Worm (Caenorhabditis elegans) whole organism, L4 larva: ENCODE measurements around the gene npr-7.
A peak's percentile ranks its signal among the peaks of the same experiment; 100 is the strongest.

Experiments used
- D1046.2 ChIP-seq: fragments of 200-800 bp; sonication (Bioruptor generic); IDR thresholded peaks from 2 replicates; pipeline ENCODE4 v1.3.6; 2022; ENCODE audit warnings: missing genetic modification characterization, missing compliant biosample characterization
- F10B5.3 ChIP-seq: sonication (generic microtip); optimal IDR thresholded peaks from 2 replicates; lab custom pipeline; 2016; ENCODE audit warnings: mild to moderate bottlenecking, missing genetic modification characterization, missing compliant biosample characterization
- F49E8.2 ChIP-seq: sonication (generic microtip); optimal IDR thresholded peaks from 2 replicates; lab custom pipeline; 2016; ENCODE audit warnings: missing compliant biosample characterization, mild to moderate bottlenecking, missing genetic modification characterization, borderline replicate concordance
- R02D3.7 ChIP-seq: fragments of 150-350 bp; sonication (generic microtip); optimal IDR thresholded peaks from 3 replicates; lab custom pipeline; 2014; ENCODE audit warnings: missing biosample characterization, missing genetic modification characterization
- ZK546.5 ChIP-seq, 2 experiments: sonication (generic microtip); optimal IDR thresholded peaks; 2 replicates each; lab custom pipeline; 2017; ENCODE audit warnings: missing biosample characterization in 2 of 2, missing genetic modification characterization in 2 of 2
- arid-1 ChIP-seq: fragments of 200-800 bp; sonication (Bioruptor generic); conservative IDR thresholded peaks from 2 replicates; pipeline ENCODE4 v1.3.6; 2022; ENCODE audit warnings: missing genetic modification reagents, missing genetic modification characterization, missing compliant biosample characterization
- attf-4 ChIP-seq: sonication (generic microtip); optimal IDR thresholded peaks from 3 replicates; lab custom pipeline; 2017; ENCODE audit warnings: missing biosample characterization, missing genetic modification characterization
- ceh-20 ChIP-seq: fragments of 200-800 bp; sonication (Bioruptor generic); IDR thresholded peaks from 2 replicates; pipeline ENCODE4 v1.3.6; 2022; ENCODE audit warnings: missing genetic modification reagents, missing genetic modification characterization, missing compliant biosample characterization
- ceh-32 ChIP-seq: sonication (generic microtip); optimal IDR thresholded peaks from 2 replicates; lab custom pipeline; 2016; ENCODE audit warnings: mild to moderate bottlenecking, missing genetic modification characterization, missing compliant biosample characterization; ENCODE audit not compliant: poor library complexity
- ces-1 ChIP-seq: fragments of 150-350 bp; sonication (generic microtip); optimal IDR thresholded peaks from 4 replicates; lab custom pipeline; 2014; ENCODE audit warnings: missing biosample characterization, missing genetic modification reagents, missing genetic modification characterization
- cey-2 ChIP-seq: sonication (generic microtip); optimal IDR thresholded peaks from 3 replicates; lab custom pipeline; 2017; ENCODE audit warnings: missing genetic modification characterization, mild to moderate bottlenecking, missing compliant biosample characterization, antibody characterized with exemption, borderline replicate concordance; ENCODE audit not compliant: insufficient read depth
- ctbp-1 ChIP-seq: fragments of 200-800 bp; sonication (Bioruptor generic); IDR thresholded peaks from 2 replicates; pipeline ENCODE4 v1.3.6; 2022; ENCODE audit warnings: missing genetic modification reagents, missing genetic modification characterization, missing compliant biosample characterization
- daf-12 ChIP-seq: fragments of 150-350 bp; optimal IDR thresholded peaks from 2 replicates; lab custom pipeline; 2014; ENCODE audit warnings: missing biosample characterization, missing genetic modification reagents, missing genetic modification characterization
- daf-16 ChIP-seq, 3 experiments: sonication (generic microtip); optimal IDR thresholded peaks; 2 replicates each; lab custom pipeline; 2016 to 2017; ENCODE audit warnings: missing genetic modification characterization in 3 of 3, missing genetic modification reagents in 3 of 3, mild to moderate bottlenecking in 2 of 3, missing compliant biosample characterization in 2 of 3, missing biosample characterization in 1 of 3, moderate library complexity in 1 of 3
- daf-19 ChIP-seq: fragments of 200-800 bp; sonication (Bioruptor generic); conservative IDR thresholded peaks from 2 replicates; pipeline ENCODE4 v1.3.6; 2022; ENCODE audit warnings: missing genetic modification characterization, missing compliant biosample characterization
- dmd-6 ChIP-seq: fragments of 200-800 bp; sonication (Bioruptor generic); IDR thresholded peaks from 2 replicates; pipeline ENCODE4 v1.3.6; 2022; ENCODE audit warnings: missing genetic modification reagents, missing genetic modification characterization, missing compliant biosample characterization
- dpl-1 ChIP-seq: fragments of 150-350 bp; optimal IDR thresholded peaks from 2 replicates; lab custom pipeline; 2014; ENCODE audit warnings: missing biosample characterization, missing genetic modification reagents, missing genetic modification characterization
- duxl-1 ChIP-seq: sonication (generic microtip); optimal IDR thresholded peaks from 2 replicates; lab custom pipeline; 2016; ENCODE audit warnings: mild to moderate bottlenecking, missing genetic modification characterization, moderate library complexity, missing compliant biosample characterization; ENCODE audit not compliant: poor library complexity
- dve-1 ChIP-seq: sonication (generic microtip); optimal IDR thresholded peaks from 2 replicates; lab custom pipeline; 2017; ENCODE audit warnings: antibody characterized with exemption, mild to moderate bottlenecking, missing genetic modification characterization, missing compliant biosample characterization; ENCODE audit not compliant: insufficient read depth
- fkh-10 ChIP-seq: fragments of 150-350 bp; optimal IDR thresholded peaks from 2 replicates; lab custom pipeline; 2014; ENCODE audit warnings: missing biosample characterization, missing genetic modification reagents, missing genetic modification characterization
- gei-8 ChIP-seq: fragments of 200-800 bp; sonication (Bioruptor generic); optimal IDR thresholded peaks from 2 replicates; lab custom pipeline; 2018; ENCODE audit warnings: mild to moderate bottlenecking, missing genetic modification characterization, missing compliant biosample characterization
- hif-1 ChIP-seq, 2 experiments: sonication (generic microtip); optimal IDR thresholded peaks; 2 replicates each; lab custom pipeline; 2016 to 2017; ENCODE audit warnings: missing compliant biosample characterization in 2 of 2, missing genetic modification characterization in 2 of 2, missing genetic modification reagents in 2 of 2, missing genotype in 2 of 2, mild to moderate bottlenecking in 1 of 2
- hlh-30 ChIP-seq: sonication (generic microtip); optimal IDR thresholded peaks from 2 replicates; lab custom pipeline; 2017; ENCODE audit warnings: antibody characterized with exemption, mild to moderate bottlenecking, missing genetic modification characterization, missing compliant biosample characterization; ENCODE audit not compliant: insufficient read depth
- jun-1 ChIP-seq: fragments of 150-350 bp; optimal IDR thresholded peaks from 2 replicates; lab custom pipeline; 2014; ENCODE audit warnings: missing biosample characterization, missing genetic modification reagents, missing genetic modification characterization
- lin-1 ChIP-seq: fragments of 200-800 bp; sonication (Bioruptor generic); IDR thresholded peaks from 2 replicates; pipeline ENCODE4 v1.3.6; 2022; ENCODE audit warnings: missing genetic modification reagents, missing genetic modification characterization, missing compliant biosample characterization
- lin-15B ChIP-seq: fragments of 150-350 bp; sonication (generic microtip); optimal IDR thresholded peaks from 3 replicates; lab custom pipeline; 2014; ENCODE audit warnings: missing biosample characterization, missing genetic modification characterization
- lsy-2 ChIP-seq, 2 experiments: fragments of 150-350 bp in 1 of 2; sonication (generic microtip) in 1 of 2; optimal IDR thresholded peaks; 2 replicates each; lab custom pipeline; 2014 to 2017; ENCODE audit warnings: missing biosample characterization in 2 of 2, missing genetic modification characterization in 2 of 2
- mes-2 ChIP-seq: sonication (generic microtip); optimal IDR thresholded peaks from 2 replicates; lab custom pipeline; 2016; ENCODE audit warnings: missing genotype, mild to moderate bottlenecking, missing genetic modification characterization, missing compliant biosample characterization; ENCODE audit not compliant: poor library complexity, severe bottlenecking
- mxl-3 ChIP-seq: fragments of 200-800 bp; sonication (Bioruptor generic); optimal IDR thresholded peaks from 2 replicates; lab custom pipeline; 2018; ENCODE audit warnings: mild to moderate bottlenecking, missing genetic modification characterization, missing compliant biosample characterization
- nhr-102 ChIP-seq: sonication (generic microtip); optimal IDR thresholded peaks from 2 replicates; lab custom pipeline; 2016; ENCODE audit warnings: mild to moderate bottlenecking, missing genetic modification characterization, moderate library complexity, missing compliant biosample characterization
- nhr-25 ChIP-seq: sonication (generic microtip); optimal IDR thresholded peaks from 2 replicates; lab custom pipeline; 2017; ENCODE audit warnings: missing genetic modification characterization, mild to moderate bottlenecking, missing compliant biosample characterization, antibody characterized with exemption, moderate library complexity, borderline replicate concordance; ENCODE audit not compliant: insufficient read depth
- nhr-28 ChIP-seq: fragments of 150-350 bp; optimal IDR thresholded peaks from 2 replicates; lab custom pipeline; 2014; ENCODE audit warnings: missing biosample characterization, missing genetic modification characterization
- nhr-48 ChIP-seq: sonication (generic microtip); optimal IDR thresholded peaks from 2 replicates; lab custom pipeline; 2016; ENCODE audit warnings: mild to moderate bottlenecking, missing genetic modification characterization, missing compliant biosample characterization
- nhr-76 ChIP-seq: fragments of 150-350 bp; optimal IDR thresholded peaks from 2 replicates; lab custom pipeline; 2014; ENCODE audit warnings: missing biosample characterization, missing genetic modification characterization
- pqm-1 ChIP-seq: sonication (generic microtip); optimal IDR thresholded peaks from 2 replicates; lab custom pipeline; 2017; ENCODE audit warnings: missing biosample characterization, missing genetic modification characterization
- skn-1 ChIP-seq: fragments of 150-350 bp; optimal IDR thresholded peaks from 2 replicates; lab custom pipeline; 2014; ENCODE audit warnings: missing biosample characterization, missing genetic modification characterization
- spr-1 ChIP-seq: sonication (generic microtip); optimal IDR thresholded peaks from 2 replicates; lab custom pipeline; 2016; ENCODE audit warnings: mild to moderate bottlenecking, missing genetic modification characterization, missing compliant biosample characterization
- tra-1 ChIP-seq: fragments of 200-800 bp; sonication (Bioruptor generic); IDR thresholded peaks from 2 replicates; pipeline ENCODE4 v1.3.6; 2022; ENCODE audit warnings: missing genetic modification reagents, missing genetic modification characterization, missing compliant biosample characterization
- unc-130 ChIP-seq: sonication (generic microtip); optimal IDR thresholded peaks from 2 replicates; lab custom pipeline; 2016; ENCODE audit warnings: missing genetic modification reagents, missing genetic modification characterization, missing compliant biosample characterization
- unc-62 ChIP-seq, 3 experiments: fragments of 150-350 bp in 1 of 3; sonication (generic microtip); optimal IDR thresholded peaks in 2 of 3; peaks in 1 of 3; 1 replicate in 1 of 3; 2 replicates in 2 of 3; lab custom pipeline; 2014 to 2017; ENCODE audit warnings: missing biosample characterization in 3 of 3, missing genetic modification characterization in 3 of 3, missing genetic modification reagents in 3 of 3, missing genotype in 1 of 3
- zag-1 ChIP-seq: fragments of 150-350 bp; optimal IDR thresholded peaks from 2 replicates; lab custom pipeline; 2014; ENCODE audit warnings: missing biosample characterization, missing genetic modification characterization
- zfp-2 ChIP-seq: sonication (generic microtip); optimal IDR thresholded peaks from 2 replicates; lab custom pipeline; 2016; ENCODE audit warnings: mild to moderate bottlenecking, missing genetic modification characterization, missing compliant biosample characterization
- zfp-3 ChIP-seq: fragments of 200-800 bp; sonication (Bioruptor generic); conservative IDR thresholded peaks from 2 replicates; pipeline ENCODE4 v1.3.6; 2022; ENCODE audit warnings: missing genetic modification reagents, missing genetic modification characterization, missing compliant biosample characterization
- zip-11 ChIP-seq: fragments of 200-800 bp; sonication (Bioruptor generic); IDR thresholded peaks from 2 replicates; pipeline ENCODE4 v1.3.6; 2022; ENCODE audit warnings: missing genetic modification characterization, missing compliant biosample characterization
- zip-2 ChIP-seq: fragments of 150-350 bp; optimal IDR thresholded peaks from 2 replicates; lab custom pipeline; 2014; ENCODE audit warnings: missing biosample characterization, missing genetic modification characterization
- ztf-7 ChIP-seq: fragments of 150-350 bp; optimal IDR thresholded peaks from 2 replicates; lab custom pipeline; 2014; ENCODE audit warnings: missing biosample characterization, missing genetic modification characterization

npr-7 gene

DNA sequence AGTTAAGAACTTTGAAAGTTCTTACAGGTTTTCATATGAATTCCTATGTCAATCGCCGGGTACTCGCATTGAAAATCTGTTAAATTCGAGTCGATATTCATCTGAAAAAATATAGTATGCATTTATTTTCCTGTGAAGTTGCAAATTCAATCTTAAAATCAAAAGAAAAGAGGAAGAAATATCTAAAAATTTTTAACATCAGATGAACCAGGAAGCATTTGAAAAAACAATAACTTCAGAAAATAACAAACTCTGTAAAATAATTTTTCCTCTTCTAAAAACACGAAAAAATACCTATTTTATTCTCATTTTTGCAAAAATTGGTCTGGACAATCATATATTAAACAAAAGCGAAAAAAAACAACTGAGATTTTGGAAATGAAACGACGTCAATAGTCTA is at the start of gene npr-7:
TSS of gene npr-7 (minus strand) at position 101 of the 400 bp plus-strand sequence.
- TF ChIP-seq hif-1 (tag; optimal IDR thresholded peaks at IDR 0.05; lab: Kevin White, UChicago) = no peak
- no peak for TF ChIP-seq daf-12 (tag; lab: Kevin White, UChicago)

DNA sequence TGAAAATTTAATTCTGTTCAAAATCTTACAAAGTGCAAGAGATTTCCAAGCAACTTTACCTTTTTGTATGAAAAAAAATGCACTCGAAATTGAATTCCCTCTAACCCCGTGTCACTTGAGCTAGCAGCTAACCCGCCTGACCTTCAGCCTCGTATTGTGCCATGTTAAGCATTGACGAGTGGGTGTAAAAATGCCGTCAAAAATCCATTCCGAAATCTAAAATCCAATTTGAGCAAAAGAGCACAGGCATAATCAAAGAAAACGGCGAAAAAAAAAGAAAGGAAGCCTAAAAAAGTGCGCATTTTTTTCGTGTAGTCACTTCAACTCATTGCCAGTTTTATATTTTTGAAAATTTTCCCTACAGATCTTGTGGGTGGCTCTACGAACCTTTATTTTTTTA is 45.5 kb upstream of the npr-7 start, which contains the start of gene pkc-2:
TSS of gene pkc-2 (plus strand) at position 318 of the 400 bp plus-strand sequence.
- no peak for TF ChIP-seq zip-11 (GFP tag; lab: Robert Waterston, UW)
- peak; percentile 88 for TF ChIP-seq fkh-10
- no peak for TF ChIP-seq hif-1 (tag; optimal IDR thresholded peaks at IDR 0.05; lab: Kevin White, UChicago)
- TF ChIP-seq dpl-1 = no peak

DNA sequence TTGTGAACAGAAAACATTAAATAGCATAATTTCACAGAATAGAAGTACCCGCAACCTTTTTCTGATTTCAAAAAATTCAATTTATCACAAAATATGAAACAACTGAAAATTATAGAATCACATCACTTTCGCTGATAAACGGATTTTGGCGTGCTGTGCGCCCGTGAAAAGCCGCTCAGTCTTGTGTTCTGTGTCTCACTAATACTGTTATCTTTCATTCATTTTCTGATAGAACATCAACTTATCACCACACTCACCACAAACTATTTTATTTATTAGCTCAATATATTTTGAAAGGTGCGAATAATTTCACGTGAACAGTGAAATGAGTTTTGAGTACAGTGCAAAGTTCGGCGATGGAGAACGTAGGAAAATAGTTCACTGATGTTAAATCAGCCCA is 45.1 kb upstream of the npr-7 start:
- no peak for TF ChIP-seq ztf-7 (tag; lab: Kevin White, UChicago)
- no peak for TF ChIP-seq unc-62 (GFP tag; optimal IDR thresholded peaks at IDR 0.05 in 1 of 2; lab: Kevin White, UChicago)
- no peak for TF ChIP-seq unc-62 (tag; optimal IDR thresholded peaks at IDR 0.05; lab: Kevin White, UChicago)
- no peak for TF ChIP-seq ctbp-1 (GFP tag; lab: Robert Waterston, UW)
- no peak for TF ChIP-seq jun-1 (tag; lab: Kevin White, UChicago)
- TF ChIP-seq nhr-48 (tag; lab: Kevin White, UChicago) = peak; percentile 27
- no peak for TF ChIP-seq spr-1
- no peak for TF ChIP-seq F10B5.3 (tag; lab: Kevin White, UChicago)
- no peak for TF ChIP-seq lin-15B (tag; lab: Kevin White, UChicago)
- peak; percentile 83 for TF ChIP-seq nhr-28
- no peak for TF ChIP-seq nhr-76 (tag; lab: Kevin White, UChicago)
- TF ChIP-seq nhr-102 (tag; lab: Kevin White, UChicago) = no peak
- no peak for TF ChIP-seq gei-8 (GFP tag; lab: Kevin White, UChicago)
- no peak for TF ChIP-seq tra-1 (GFP tag; lab: Robert Waterston, UW)
- TF ChIP-seq mes-2 (tag; lab: Kevin White, UChicago) = no peak
- TF ChIP-seq lsy-2 (tag; optimal IDR thresholded peaks at IDR 0.05; lab: Kevin White, UChicago) = no peak
- no peak for TF ChIP-seq zag-1
- no peak for TF ChIP-seq zip-2
- TF ChIP-seq dmd-6 = peak; percentile 67
- TF ChIP-seq arid-1 (GFP tag; lab: Robert Waterston, UW) = no peak
- no peak for TF ChIP-seq unc-130 (GFP tag; lab: Kevin White, UChicago)
- no peak for TF ChIP-seq ceh-20
- TF ChIP-seq zfp-2 (tag; lab: Kevin White, UChicago) = no peak
- no peak for TF ChIP-seq F49E8.2 (tag; lab: Kevin White, UChicago)
- no peak for TF ChIP-seq ceh-32 (tag; lab: Kevin White, UChicago)
- TF ChIP-seq duxl-1 (tag; lab: Kevin White, UChicago) = no peak
- TF ChIP-seq cey-2 (tag; lab: Kevin White, UChicago) = no peak
- TF ChIP-seq lin-1 (GFP tag; lab: Robert Waterston, UW) = no peak
- no peak for TF ChIP-seq ZK546.5 (tag; optimal IDR thresholded peaks at IDR 0.05; lab: Kevin White, UChicago)
- no peak for TF ChIP-seq mxl-3 (GFP tag; lab: Kevin White, UChicago)
- TF ChIP-seq attf-4 (tag; lab: Kevin White, UChicago) = no peak
- no peak for TF ChIP-seq daf-16 (GFP tag; optimal IDR thresholded peaks at IDR 0.05; lab: Kevin White, UChicago)
- peak; percentile 77 for TF ChIP-seq daf-16 (tag; optimal IDR thresholded peaks at IDR 0.05; lab: Kevin White, UChicago)
- no peak for TF ChIP-seq zfp-3
- TF ChIP-seq skn-1 (tag; lab: Kevin White, UChicago) = no peak
- peak; percentile 56 for TF ChIP-seq pqm-1
- TF ChIP-seq ces-1 (GFP tag; lab: Kevin White, UChicago) = no peak
- peak; percentile 13 for TF ChIP-seq hlh-30 (tag; lab: Kevin White, UChicago)
- no peak for TF ChIP-seq daf-19 (GFP tag; lab: Robert Waterston, UW)
- no peak for TF ChIP-seq R02D3.7 (tag; lab: Kevin White, UChicago)
- no peak for TF ChIP-seq nhr-25
- TF ChIP-seq dve-1 (tag; lab: Kevin White, UChicago) = peak; percentile 75
- no peak for TF ChIP-seq D1046.2
